Worm (Caenorhabditis elegans): ENCODE data around the gene nspd-6.

DNA sequence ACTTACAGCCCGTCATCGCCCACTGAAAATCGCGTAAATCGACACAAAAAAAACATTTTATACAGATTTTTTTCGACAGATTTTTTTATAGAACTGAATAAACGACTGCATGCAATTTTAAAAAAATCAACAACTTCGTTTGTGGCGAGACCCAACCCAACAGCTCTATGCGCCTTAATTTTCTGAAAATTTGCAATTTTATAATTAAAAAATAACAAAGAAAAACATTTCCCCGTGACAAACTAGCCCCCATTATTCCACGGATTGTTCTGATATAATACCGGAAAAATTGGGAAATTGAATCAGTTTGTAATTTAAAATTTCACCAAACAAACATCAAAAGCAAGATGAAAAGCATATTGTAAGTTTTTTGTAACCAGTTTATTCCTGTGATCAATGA, 504 bp upstream of the nspd-6 start, which contains the start of gene ptp-5.1:
- no peak for TF ChIP-seq dao-5 (tag; optimal IDR thresholded peaks at IDR 0.05)
- TF ChIP-seq W03F9.2 (tag; optimal IDR thresholded peaks at IDR 0.05): no peak
